Fruit fly (Drosophila melanogaster): ENCODE measurements around the gene mth.

Gene mth

DNA sequence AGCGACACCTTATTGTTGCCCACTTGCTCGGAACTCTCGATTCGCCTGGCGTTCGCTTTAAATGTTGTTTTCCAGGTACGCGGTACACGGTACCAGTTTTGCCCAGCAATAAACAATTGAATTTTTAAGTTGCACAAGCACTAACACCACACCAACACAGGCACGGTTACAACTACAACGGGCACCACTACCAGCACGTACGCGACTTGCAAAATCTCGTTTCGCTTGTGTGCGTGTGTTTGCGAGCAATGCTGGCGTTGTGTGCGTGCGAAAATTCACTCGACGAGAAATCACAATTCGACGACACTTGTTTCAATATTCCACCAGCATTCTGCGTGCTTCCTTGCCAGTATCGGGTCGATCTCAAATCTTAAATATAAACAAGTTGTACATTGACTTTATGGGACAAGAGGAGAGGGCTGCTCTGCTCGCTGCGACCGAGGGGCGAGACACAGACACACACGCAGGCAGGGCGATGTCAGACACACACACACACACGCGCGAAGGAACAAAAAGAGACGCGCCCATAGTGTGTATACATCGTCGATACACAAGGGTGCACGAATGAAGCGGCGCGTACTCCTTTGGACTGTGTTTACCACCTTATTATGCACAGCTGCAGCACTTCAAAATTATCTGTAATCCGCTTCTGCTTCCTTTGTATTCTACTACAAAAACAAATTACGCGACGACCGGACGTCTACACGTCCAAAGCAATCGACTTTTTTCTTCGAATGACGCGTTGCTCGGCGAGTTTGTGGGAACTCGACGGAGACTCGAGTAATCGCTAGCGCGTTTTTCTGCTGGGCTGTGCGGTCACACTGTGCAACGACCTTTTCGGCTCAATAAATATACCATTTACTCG lies 27.4 kb downstream of the mth start, which contains the start of gene fwd (continued):
- peak; percentile 58 for TF ChIP-seq CG4617 (GFP tag; optimal IDR thresholded peaks at IDR 0.05; ENCODE audit: borderline replicate concordance)
- peak; percentile 16 for TF ChIP-seq sd (tag; optimal IDR thresholded peaks at IDR 0.05)
- TF ChIP-seq dati (GFP tag; IDR thresholded peaks at IDR 0.05), result no peak
- no peak for TF ChIP-seq klu (GFP tag; IDR thresholded peaks at IDR 0.05)
- no peak for TF ChIP-seq CG2129 (GFP tag; IDR thresholded peaks at IDR 0.05; ENCODE audit: partially characterized antibody)
- peak; percentile 85 for TF ChIP-seq CG1603 (tag; optimal IDR thresholded peaks at IDR 0.05)
- peak; percentile 84 for TF ChIP-seq Med (GFP tag)
- peak; percentile 71 for TF ChIP-seq D19B (GFP tag; optimal IDR thresholded peaks at IDR 0.05)
- TF ChIP-seq CG1024 (GFP tag; IDR thresholded peaks at IDR 0.05), result no peak
- TF ChIP-seq so (GFP tag; IDR thresholded peaks at IDR 0.05), result no peak
- TF ChIP-seq CG11723 (GFP tag; optimal IDR thresholded peaks at IDR 0.05), result no peak
- no peak for TF ChIP-seq CG17568 (GFP tag; optimal IDR thresholded peaks at IDR 0.05)
- TF ChIP-seq da (GFP tag; optimal IDR thresholded peaks at IDR 0.05), result no peak
- peak; percentile 19 for TF ChIP-seq cwo (GFP tag; optimal IDR thresholded peaks at IDR 0.05)
- TF ChIP-seq tap (tag; optimal IDR thresholded peaks at IDR 0.05), result peak; percentile 46
- TF ChIP-seq CG31224 (GFP tag; IDR thresholded peaks at IDR 0.05), result no peak
- TF ChIP-seq ac (GFP tag; optimal IDR thresholded peaks at IDR 0.05), result no peak
- TF ChIP-seq CG5953 (GFP tag; IDR thresholded peaks at IDR 0.05), result no peak
- peak; percentile 96 for TF ChIP-seq D (optimal IDR thresholded peaks at IDR 0.05)
- peak; percentile 62 for TF ChIP-seq D (GFP tag; optimal IDR thresholded peaks at IDR 0.05)
- TF ChIP-seq CG2116 (GFP tag; optimal IDR thresholded peaks at IDR 0.05), result peak; percentile 74
- TF ChIP-seq scrt (GFP tag; optimal IDR thresholded peaks at IDR 0.05), result peak; percentile 63
- TF ChIP-seq H15 (GFP tag; IDR thresholded peaks at IDR 0.05), result no peak
- TF ChIP-seq CG1832 (GFP tag; optimal IDR thresholded peaks at IDR 0.05), result no peak
- TF ChIP-seq CG8089 (GFP tag; optimal IDR thresholded peaks at IDR 0.05), result no peak
- no peak for TF ChIP-seq CG15011 (GFP tag; optimal IDR thresholded peaks at IDR 0.05)
- TF ChIP-seq dysf (GFP tag; IDR thresholded peaks at IDR 0.05), result no peak
- peak; percentile 78 for TF ChIP-seq CG8478 (optimal IDR thresholded peaks at IDR 0.05)
- TF ChIP-seq Xrp1 (GFP tag; IDR thresholded peaks at IDR 0.05), result peak; percentile 13; the same call in 1 of the 2 replicates
- TF ChIP-seq grn (GFP tag; optimal IDR thresholded peaks at IDR 0.05), result no peak
- TF ChIP-seq CG34224 (GFP tag; IDR thresholded peaks at IDR 0.05; ENCODE audit: partially characterized antibody), result no peak
- TF ChIP-seq CG31441 (GFP tag; IDR thresholded peaks at IDR 0.05), result peak; percentile 32; the same call in 1 of the 2 replicates
- TF ChIP-seq CG12942 (GFP tag; optimal IDR thresholded peaks at IDR 0.05), result no peak
- no peak for TF ChIP-seq Dad (GFP tag; optimal IDR thresholded peaks at IDR 0.05)
- peak; percentile 24 for TF ChIP-seq lbe (GFP tag; optimal IDR thresholded peaks at IDR 0.05)
- no peak for TF ChIP-seq CG14014 (GFP tag; IDR thresholded peaks at IDR 0.05)
- peak; percentile 65 for TF ChIP-seq CG18764 (GFP tag; optimal IDR thresholded peaks at IDR 0.05)
- no peak for TF ChIP-seq ap (GFP tag; IDR thresholded peaks at IDR 0.05)
- TF ChIP-seq emc (GFP tag; optimal IDR thresholded peaks at IDR 0.05), result no peak
- no peak for TF ChIP-seq HLH3B (GFP tag; IDR thresholded peaks at IDR 0.05)
- peak; percentile 61 for TF ChIP-seq Nf-YC (tag; optimal IDR thresholded peaks at IDR 0.05)
- no peak for TF ChIP-seq lab (GFP tag; optimal IDR thresholded peaks at IDR 0.05)
- TF ChIP-seq Sox100B (GFP tag; optimal IDR thresholded peaks at IDR 0.05), result no peak
- TF ChIP-seq sug (tag; optimal IDR thresholded peaks at IDR 0.05), result peak; percentile 45
- peak; percentile 42 for TF ChIP-seq CG3281 (GFP tag; optimal IDR thresholded peaks at IDR 0.05)
- no peak for TF ChIP-seq dimm (GFP tag; IDR thresholded peaks at IDR 0.05)
- no peak for TF ChIP-seq prd (optimal IDR thresholded peaks at IDR 0.05)
- TF ChIP-seq prd (GFP tag; IDR thresholded peaks at IDR 0.05), result 0 out of 3 replicates have a peak, but pooled peaks have one; percentile 21
- no peak; the same call in 1 of the 2 replicates for TF ChIP-seq chm (GFP tag; IDR thresholded peaks at IDR 0.05)
- TF ChIP-seq ATbp (GFP tag; optimal IDR thresholded peaks at IDR 0.05), result no peak
